Worm (Caenorhabditis elegans) whole organism, young adult: ENCODE data around the gene Y39A1A.3.

Source experiments
- ama-1 ChIP-seq, 3 experiments: fragments of 150-350 bp in 1 of 3; sonication (generic microtip) in 2 of 3; optimal IDR thresholded peaks; 2 replicates each; lab custom pipeline; 2014 to 2018; ENCODE audit warnings: missing biosample characterization in 2 of 3, missing genetic modification characterization in 2 of 3, missing genetic modification reagents in 2 of 3
- unc-62 ChIP-seq: fragments of 150-350 bp; optimal IDR thresholded peaks from 2 replicates; lab custom pipeline; 2014; ENCODE audit warnings: missing biosample characterization, missing genetic modification reagents, missing genetic modification characterization

DNA sequence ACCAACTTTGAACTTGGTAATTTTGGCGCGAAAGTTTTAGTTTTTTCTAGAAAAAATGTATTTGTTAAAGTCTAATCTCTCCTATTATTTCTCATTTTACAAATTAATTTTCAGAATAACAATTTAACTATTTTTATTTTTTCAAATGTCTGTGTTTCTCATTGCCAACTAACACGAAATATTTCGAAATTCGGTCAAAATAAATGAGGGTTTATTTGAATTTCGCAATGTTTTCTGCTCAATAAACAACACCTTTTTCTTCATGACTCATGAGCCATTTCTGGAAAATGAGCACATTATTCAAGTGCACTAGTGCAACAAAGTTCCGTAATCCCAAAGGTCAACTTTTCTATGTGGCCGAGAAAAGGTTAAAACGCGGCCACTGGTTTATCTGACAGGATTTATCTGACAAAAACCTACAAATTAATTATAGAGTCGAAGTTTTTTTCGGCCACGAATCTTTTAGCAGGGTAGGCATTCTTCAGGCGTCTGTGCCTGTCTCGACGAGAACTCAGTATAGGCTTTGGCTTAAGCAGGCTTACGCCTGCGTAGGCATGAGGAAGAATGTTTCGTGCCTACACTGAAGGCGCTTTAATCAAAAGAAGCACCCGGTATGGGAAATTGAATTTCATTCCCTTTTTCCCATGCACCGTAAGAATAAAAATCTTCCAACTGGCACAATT, 42.2 kb upstream of the Y39A1A.3 start, which contains the start of gene Y39A1A.27:
- TF ChIP-seq ama-1 (optimal IDR thresholded peaks at IDR 0.05; lab: Kevin White, UChicago) (no peak), ama-1 (GFP tag; optimal IDR thresholded peaks at IDR 0.05; lab: Kevin White, UChicago) (no peak), unc-62 (GFP tag; lab: Kevin White, UChicago) (no peak)
